Worm (Caenorhabditis elegans): ENCODE data around the gene pitr-4.

pitr-4 gene

ce11 chrV:9615725-9616124, 45.7 kb downstream of the pitr-4 start, which contains the start of gene pqn-63:
Gene pqn-63 (plus strand): TSS chrV:9616031.
- TF ChIP-seq nhr-12 (tag; optimal IDR thresholded peaks at IDR 0.05) (no peak), efl-1 (optimal IDR thresholded peaks at IDR 0.05) (no peak), efl-1 (GFP tag; optimal IDR thresholded peaks at IDR 0.05 in 1 of 2) (peak in 1 of 2 experiments; percentile 14)

- TF ChIP-seq lin-14 (GFP tag; optimal IDR thresholded peaks at IDR 0.05), result no peak
- no peak for TF ChIP-seq hlh-4 (tag; optimal IDR thresholded peaks at IDR 0.05)
- TF ChIP-seq irx-1 (tag; optimal IDR thresholded peaks at IDR 0.05), result no peak
- no peak for TF ChIP-seq sox-4 (tag; optimal IDR thresholded peaks at IDR 0.05)
- no peak for TF ChIP-seq hpl-2 (GFP tag; optimal IDR thresholded peaks at IDR 0.05)
- TF ChIP-seq efl-1 (optimal IDR thresholded peaks at IDR 0.05), result no peak
- TF ChIP-seq efl-1 (GFP tag; optimal IDR thresholded peaks at IDR 0.05 in 1 of 2), result no peak
- no peak for TF ChIP-seq vab-15 (tag; optimal IDR thresholded peaks at IDR 0.05)
- TF ChIP-seq tlp-1 (tag; optimal IDR thresholded peaks at IDR 0.05), result no peak
Observed at ce11 chrV:9609217-9609616, 52.2 kb downstream of the pitr-4 start.

Measured in whole organism, L1 larva.